Fruit fly (Drosophila melanogaster) whole organism, embryonic: Measurements from ENCODE around the gene CG14234.

Experiments
- Ada2b ChIP-seq: fragments of 200-800 bp; sonication (Bioruptor generic); IDR thresholded peaks from 2 replicates; pipeline ENCODE4 v1.3.6; 2022; ENCODE audit warnings: missing biosample characterization, missing genetic modification characterization
- Atf6 ChIP-seq: fragments of 200-800 bp; sonication (Bioruptor generic); IDR thresholded peaks from 2 replicates; pipeline ENCODE4 v1.3.6; 2022; ENCODE audit warnings: missing biosample characterization, missing genetic modification characterization
- B-H1 ChIP-seq: fragments of 200-800 bp; sonication (Bioruptor generic); IDR thresholded peaks from 3 replicates; pipeline ENCODE4 v1.3.6; 2022; ENCODE audit warnings: missing biosample characterization, missing genetic modification characterization
- Bteb2 ChIP-seq: fragments of 200-800 bp; sonication (Bioruptor generic); optimal IDR thresholded peaks from 2 replicates; lab custom pipeline; 2016; ENCODE audit warnings: missing biosample characterization, missing genetic modification characterization
- CG10462 ChIP-seq: fragments of 200-800 bp; sonication (Bioruptor generic); optimal IDR thresholded peaks from 2 replicates; lab custom pipeline; 2016; ENCODE audit warnings: missing biosample characterization, missing genetic modification characterization
- CG11504 ChIP-seq: fragments of 200-800 bp; sonication (Bioruptor generic); optimal IDR thresholded peaks from 3 replicates; lab custom pipeline; 2019; ENCODE audit warnings: missing biosample characterization, mild to moderate bottlenecking, missing genetic modification characterization, moderate library complexity
- CG12104 ChIP-seq: fragments of 200-800 bp; sonication (Bioruptor generic); optimal IDR thresholded peaks from 3 replicates; lab custom pipeline; 2016; ENCODE audit warnings: missing biosample characterization, missing genetic modification characterization
- CG1233 ChIP-seq: fragments of 200-800 bp; sonication (Bioruptor generic); optimal IDR thresholded peaks from 4 replicates; lab custom pipeline; 2018; ENCODE audit warnings: missing biosample characterization, mild to moderate bottlenecking, missing genetic modification characterization
- CG12942 ChIP-seq: fragments of 200-800 bp; sonication (Bioruptor generic); optimal IDR thresholded peaks from 3 replicates; lab custom pipeline; 2016; ENCODE audit warnings: missing biosample characterization, missing genetic modification characterization
- CG14014 ChIP-seq: fragments of 200-800 bp; sonication (Bioruptor generic); IDR thresholded peaks from 2 replicates; pipeline ENCODE4 v1.3.6; 2022; ENCODE audit warnings: missing biosample characterization, missing genetic modification characterization
- CG15601 ChIP-seq: fragments of 200-800 bp; sonication (Bioruptor generic); optimal IDR thresholded peaks from 3 replicates; lab custom pipeline; 2019; ENCODE audit warnings: missing biosample characterization, mild to moderate bottlenecking, missing genetic modification characterization, moderate library complexity
- CG16863 ChIP-seq: fragments of 200-800 bp; sonication (Bioruptor generic); optimal IDR thresholded peaks from 3 replicates; lab custom pipeline; 2016; ENCODE audit warnings: missing biosample characterization, missing genetic modification characterization
- CG17328 ChIP-seq: fragments of 200-800 bp; sonication (Bioruptor generic); IDR thresholded peaks from 2 replicates; pipeline ENCODE4 v1.3.6; 2022; ENCODE audit warnings: missing biosample characterization, missing genetic modification characterization
- CG2678 ChIP-seq: fragments of 200-800 bp; sonication (Bioruptor generic); optimal IDR thresholded peaks from 3 replicates; lab custom pipeline; 2019; ENCODE audit warnings: missing biosample characterization, mild to moderate bottlenecking, missing genetic modification characterization, moderate library complexity
- CG31388 ChIP-seq: fragments of 200-800 bp; sonication (Bioruptor generic); optimal IDR thresholded peaks from 2 replicates; lab custom pipeline; 2016; ENCODE audit warnings: missing biosample characterization, missing genetic modification characterization
- CG4328 ChIP-seq: fragments of 200-800 bp; sonication (Bioruptor generic); optimal IDR thresholded peaks from 3 replicates; lab custom pipeline; 2017; ENCODE audit warnings: missing biosample characterization, missing genetic modification reagents, missing genetic modification characterization
- CG4424 ChIP-seq: fragments of 200-800 bp; sonication (Bioruptor generic); optimal IDR thresholded peaks from 3 replicates; lab custom pipeline; 2016; ENCODE audit warnings: missing biosample characterization, missing genetic modification characterization
- CG4617 ChIP-seq: fragments of 200-800 bp; sonication (Bioruptor generic); optimal IDR thresholded peaks from 3 replicates; lab custom pipeline; 2016; ENCODE audit warnings: missing biosample characterization, missing genetic modification characterization, borderline replicate concordance
- CG6654 ChIP-seq: fragments of 200-800 bp; sonication (Bioruptor generic); optimal IDR thresholded peaks from 2 replicates; lab custom pipeline; 2017; ENCODE audit warnings: missing biosample characterization, mild to moderate bottlenecking, missing genetic modification characterization
- CG6689 ChIP-seq: fragments of 200-800 bp; sonication (Bioruptor generic); IDR thresholded peaks from 2 replicates; pipeline ENCODE4 v1.3.6; 2022; ENCODE audit warnings: missing biosample characterization, missing genetic modification characterization
- CG6791 ChIP-seq: fragments of 200-800 bp; sonication (Bioruptor generic); IDR thresholded peaks from 3 replicates; pipeline ENCODE4 v1.3.6; 2022; ENCODE audit warnings: missing biosample characterization, missing genetic modification characterization; ENCODE audit not compliant: partially characterized antibody
- CG7357 ChIP-seq: fragments of 200-800 bp; sonication (Bioruptor generic); IDR thresholded peaks from 3 replicates; pipeline ENCODE4 v1.3.6; 2022; ENCODE audit warnings: missing biosample characterization, missing genetic modification characterization
- CG8765 ChIP-seq: fragments of 200-800 bp; sonication (Bioruptor generic); IDR thresholded peaks from 2 replicates; pipeline ENCODE4 v1.3.6; 2022; ENCODE audit warnings: missing biosample characterization, missing genetic modification characterization
- CG8944 ChIP-seq: fragments of 200-800 bp; sonication (Bioruptor generic); optimal IDR thresholded peaks from 3 replicates; lab custom pipeline; 2016; ENCODE audit warnings: missing biosample characterization, missing genetic modification characterization
- CG9609 ChIP-seq: fragments of 200-800 bp; sonication (Bioruptor generic); optimal IDR thresholded peaks from 3 replicates; lab custom pipeline; 2016; ENCODE audit warnings: missing biosample characterization, missing genetic modification characterization
- CHES-1-like ChIP-seq: fragments of 200-800 bp; sonication (Bioruptor generic); optimal IDR thresholded peaks from 2 replicates; lab custom pipeline; 2016; ENCODE audit warnings: missing biosample characterization, missing genetic modification characterization
- HmgZ ChIP-seq: fragments of 200-800 bp; sonication (Bioruptor generic); optimal IDR thresholded peaks from 2 replicates; lab custom pipeline; 2018; ENCODE audit warnings: missing biosample characterization, mild to moderate bottlenecking, missing genetic modification characterization
- Hr78 ChIP-seq, 2 experiments: fragments of 200-800 bp in 1 of 2; fragments of >200 bp in 1 of 2; sonication (Bioruptor generic) in 1 of 2; optimal IDR thresholded peaks; 2 replicates each; lab custom pipeline; 2017 to 2019; ENCODE audit warnings: missing biosample characterization in 2 of 2, missing genetic modification characterization in 2 of 2, mild to moderate bottlenecking in 1 of 2, moderate library complexity in 1 of 2
- Jarid2 ChIP-seq: fragments of 200-800 bp; sonication (Bioruptor generic); optimal IDR thresholded peaks from 3 replicates; lab custom pipeline; 2017; ENCODE audit warnings: mild to moderate bottlenecking, missing biosample characterization, missing genetic modification reagents, missing genetic modification characterization
- NFAT ChIP-seq: fragments of 200-800 bp; sonication (Bioruptor generic); IDR thresholded peaks from 2 replicates; pipeline ENCODE4 v1.3.6; 2022; ENCODE audit warnings: missing biosample characterization, missing genetic modification characterization
- Nf-YB ChIP-seq: fragments of 200-800 bp; sonication (Bioruptor generic); optimal IDR thresholded peaks from 3 replicates; lab custom pipeline; 2019; ENCODE audit warnings: missing biosample characterization, mild to moderate bottlenecking, missing genetic modification characterization, moderate library complexity
- Optix ChIP-seq: fragments of 200-800 bp; sonication (Bioruptor generic); IDR thresholded peaks from 3 replicates; pipeline ENCODE4 v1.3.6; 2022; ENCODE audit warnings: missing biosample characterization, missing genetic modification characterization
- Sin3A ChIP-seq: fragments of >200 bp; optimal IDR thresholded peaks from 2 replicates; lab custom pipeline; 2018
- bsh ChIP-seq, 2 experiments: fragments of 200-800 bp; sonication (Bioruptor generic); optimal IDR thresholded peaks; 2 replicates each; lab custom pipeline; 2017 to 2018; ENCODE audit warnings: mild to moderate bottlenecking in 2 of 2, missing biosample characterization in 2 of 2, missing genetic modification characterization in 2 of 2, moderate library complexity in 1 of 2
- chif ChIP-seq, 2 experiments: fragments of 200-800 bp; sonication (Bioruptor generic); optimal IDR thresholded peaks; 3 replicates each; lab custom pipeline; 2016; ENCODE audit warnings: missing biosample characterization in 2 of 2, missing genetic modification characterization in 2 of 2
- dan ChIP-seq: fragments of 200-800 bp; sonication (Bioruptor generic); IDR thresholded peaks from 2 replicates; pipeline ENCODE4 v1.3.6; 2022; ENCODE audit warnings: missing biosample characterization, missing genetic modification characterization
- emc ChIP-seq: fragments of 200-800 bp; sonication (Bioruptor generic); optimal IDR thresholded peaks from 2 replicates; lab custom pipeline; 2016; ENCODE audit warnings: missing biosample characterization, missing genetic modification characterization
- esg ChIP-seq: fragments of 200-800 bp; sonication (Bioruptor generic); conservative IDR thresholded peaks from 2 replicates; pipeline ENCODE4 v1.3.6; 2022; ENCODE audit warnings: missing biosample characterization, missing genetic modification characterization
- eve ChIP-seq, 2 experiments: fragments of >200 bp; optimal IDR thresholded peaks; 2 replicates each; lab custom pipeline; 2017; ENCODE audit warnings: missing biosample characterization in 2 of 2, missing genetic modification characterization in 2 of 2
- gcm2 ChIP-seq: fragments of 200-800 bp; sonication (Bioruptor generic); optimal IDR thresholded peaks from 2 replicates; lab custom pipeline; 2016; ENCODE audit warnings: missing biosample characterization, missing genetic modification characterization
- ham ChIP-seq: fragments of 200-800 bp; sonication (Bioruptor generic); IDR thresholded peaks from 2 replicates; pipeline ENCODE4 v1.3.6; 2022; ENCODE audit warnings: missing biosample characterization, missing genetic modification characterization
- ind ChIP-seq: fragments of 200-800 bp; sonication (Bioruptor generic); optimal IDR thresholded peaks from 3 replicates; lab custom pipeline; 2016; ENCODE audit warnings: missing biosample characterization, missing genetic modification characterization
- ken ChIP-seq: fragments of 200-800 bp; sonication (Bioruptor generic); IDR thresholded peaks from 3 replicates; pipeline ENCODE4 v1.3.6; 2022; ENCODE audit warnings: missing biosample characterization, missing genetic modification characterization
- knrl ChIP-seq: fragments of 200-800 bp; sonication (Bioruptor generic); IDR thresholded peaks from 3 replicates; pipeline ENCODE4 v1.3.6; 2022; ENCODE audit warnings: missing biosample characterization, missing genetic modification characterization; ENCODE audit not compliant: partially characterized antibody
- lilli ChIP-seq: fragments of 200-800 bp; sonication (Bioruptor generic); optimal IDR thresholded peaks from 3 replicates; lab custom pipeline; 2016; ENCODE audit warnings: missing biosample characterization, missing genetic modification characterization
- mam ChIP-seq: fragments of 200-800 bp; sonication (Bioruptor generic); optimal IDR thresholded peaks from 3 replicates; lab custom pipeline; 2016; ENCODE audit warnings: missing biosample characterization, missing genetic modification characterization
- odd ChIP-seq: fragments of 200-800 bp; sonication (Bioruptor generic); optimal IDR thresholded peaks from 2 replicates; lab custom pipeline; 2017; ENCODE audit warnings: missing biosample characterization, mild to moderate bottlenecking, missing genetic modification characterization
- pita ChIP-seq: fragments of 200-800 bp; sonication (Bioruptor generic); optimal IDR thresholded peaks from 2 replicates; lab custom pipeline; 2017; ENCODE audit warnings: missing biosample characterization, mild to moderate bottlenecking, missing genetic modification characterization
- pzg ChIP-seq: fragments of 200-800 bp; sonication (Bioruptor generic); optimal IDR thresholded peaks from 3 replicates; lab custom pipeline; 2018; ENCODE audit warnings: missing biosample characterization, mild to moderate bottlenecking, missing genetic modification characterization, moderate library complexity
- so ChIP-seq: fragments of 200-800 bp; sonication (Bioruptor generic); IDR thresholded peaks from 3 replicates; pipeline ENCODE4 v1.3.6; 2022; ENCODE audit warnings: missing biosample characterization, missing genetic modification characterization
- zf30C ChIP-seq: fragments of 200-800 bp; sonication (Bioruptor generic); optimal IDR thresholded peaks from 3 replicates; lab custom pipeline; 2018; ENCODE audit warnings: missing biosample characterization, mild to moderate bottlenecking, missing genetic modification characterization

Gene CG14234

dm6 chrX:19750626-19751149, 15.3 kb downstream of the CG14234 start, which contains the start of gene Abcd3 (continued):
- TF ChIP-seq CG31388 (no peak), CHES-1-like (peak; percentile 19), odd (GFP tag; lab: Kevin White, UChicago) (peak; percentile 47), CG8765 (GFP tag; lab: Robert Waterston, UW) (no peak), Bteb2 (GFP tag; lab: Kevin White, UChicago) (no peak), CG15601 (tag; lab: Kevin White, UChicago) (no peak), Hr78 (GFP tag; optimal IDR thresholded peaks at IDR 0.05; lab: Kevin White, UChicago) (no peak), CG4617 (GFP tag; lab: Kevin White, UChicago) (peak; percentile 36), CG9609 (GFP tag; lab: Kevin White, UChicago) (no peak), Jarid2 (GFP tag; lab: Kevin White, UChicago) (peak; percentile 91), CG2678 (tag; lab: Kevin White, UChicago) (peak; percentile 43), pzg (GFP tag; lab: Kevin White, UChicago) (peak; percentile 76), CG12942 (GFP tag; lab: Kevin White, UChicago) (no peak), CG11504 (tag; lab: Kevin White, UChicago) (peak; percentile 10), CG6654 (GFP tag; lab: Kevin White, UChicago) (no peak), zf30C (GFP tag; lab: Kevin White, UChicago) (peak; percentile 16), dan (GFP tag; lab: Robert Waterston, UW) (no peak), HmgZ (tag; lab: Kevin White, UChicago) (peak; percentile 64), mam (GFP tag; lab: Kevin White, UChicago) (no peak), knrl (GFP tag; lab: Robert Waterston, UW) (peak; percentile 58), Nf-YB (peak; percentile 13), CG6791 (GFP tag; lab: Robert Waterston, UW) (peak; percentile 75), emc (GFP tag; lab: Kevin White, UChicago) (no peak), bsh (GFP tag; optimal IDR thresholded peaks at IDR 0.05; lab: Kevin White, UChicago) (no peak), esg (no peak), CG6689 (GFP tag; lab: Robert Waterston, UW) (no peak), NFAT (GFP tag; lab: Robert Waterston, UW) (no peak; the same call in 1 of the 2 replicates), ham (GFP tag; lab: Robert Waterston, UW) (no peak), CG8944 (GFP tag; lab: Kevin White, UChicago) (no peak), ken (GFP tag; lab: Robert Waterston, UW) (peak; percentile 56; the same call in 1 of the 3 replicates), CG7357 (GFP tag; lab: Robert Waterston, UW) (no peak), ind (no peak), Optix (GFP tag; lab: Robert Waterston, UW) (no peak), CG12104 (no peak), eve (GFP tag; optimal IDR thresholded peaks at IDR 0.05; lab: Kevin White, UChicago) (no peak), B-H1 (GFP tag; lab: Robert Waterston, UW) (no peak), CG4424 (GFP tag; lab: Kevin White, UChicago) (no peak), CG1233 (no peak), CG17328 (GFP tag; lab: Robert Waterston, UW) (no peak), CG4328 (peak; percentile 1), Atf6 (GFP tag; lab: Robert Waterston, UW) (0 out of 2 replicates have a peak, but pooled peaks have one; percentile 15), Sin3A (lab: Kevin White, UChicago) (peak; percentile 20), CG14014 (peak; percentile 34; the same call in 1 of the 2 replicates), pita (GFP tag; lab: Kevin White, UChicago) (no peak), CG10462 (GFP tag; lab: Kevin White, UChicago) (no peak), Ada2b (GFP tag; lab: Robert Waterston, UW) (no peak), gcm2 (GFP tag; lab: Kevin White, UChicago) (no peak), lilli (GFP tag; lab: Kevin White, UChicago) (peak; percentile 34), CG16863 (no peak), so (GFP tag; lab: Robert Waterston, UW) (peak; percentile 74; the same call in 2 of the 3 replicates), chif (GFP tag; optimal IDR thresholded peaks at IDR 0.05; lab: Kevin White, UChicago) (peak in 1 of 2 experiments; percentile 0)
